Fruit fly (Drosophila melanogaster) whole organism, embryonic: ENCODE measurements around the gene CG9302.

Experiments
- Ada2b ChIP-seq: fragments of 200-800 bp; sonication (Bioruptor generic); IDR thresholded peaks from 2 replicates; pipeline ENCODE4 v1.3.6; 2022; ENCODE audit warnings: missing biosample characterization, missing genetic modification characterization
- Blimp-1 ChIP-seq: fragments of 200-800 bp; sonication (Bioruptor generic); optimal IDR thresholded peaks from 3 replicates; lab custom pipeline; 2018; ENCODE audit warnings: missing biosample characterization, missing genetic modification characterization, mild to moderate bottlenecking, moderate library complexity, missing genetic modification reagents
- CG11504 ChIP-seq: fragments of 200-800 bp; sonication (Bioruptor generic); optimal IDR thresholded peaks from 3 replicates; lab custom pipeline; 2019; ENCODE audit warnings: missing biosample characterization, mild to moderate bottlenecking, missing genetic modification characterization, moderate library complexity
- CG12744 ChIP-seq: fragments of 200-800 bp; sonication (Bioruptor generic); optimal IDR thresholded peaks from 2 replicates; lab custom pipeline; 2016; ENCODE audit warnings: missing biosample characterization, missing genetic modification characterization
- CG13424 ChIP-seq: fragments of 200-800 bp; sonication (Bioruptor generic); optimal IDR thresholded peaks from 2 replicates; lab custom pipeline; 2019; ENCODE audit warnings: missing biosample characterization, mild to moderate bottlenecking, missing genetic modification characterization, moderate library complexity
- CG13624 ChIP-seq: fragments of 200-800 bp; sonication (Bioruptor generic); optimal IDR thresholded peaks from 2 replicates; lab custom pipeline; 2016; ENCODE audit warnings: missing biosample characterization, missing genetic modification characterization
- CG14710 ChIP-seq: fragments of 200-800 bp; sonication (Bioruptor generic); optimal IDR thresholded peaks from 3 replicates; lab custom pipeline; 2019; ENCODE audit warnings: missing biosample characterization, mild to moderate bottlenecking, missing genetic modification characterization, moderate library complexity
- CG15073 ChIP-seq: fragments of 200-800 bp; sonication (Bioruptor generic); optimal IDR thresholded peaks from 2 replicates; lab custom pipeline; 2016; ENCODE audit warnings: missing biosample characterization, missing genetic modification characterization
- CG17829 ChIP-seq: fragments of 200-800 bp; optimal IDR thresholded peaks from 2 replicates; lab custom pipeline; 2019; ENCODE audit warnings: missing biosample characterization, mild to moderate bottlenecking, missing genetic modification characterization, moderate library complexity
- CG18262 ChIP-seq: fragments of 200-800 bp; optimal IDR thresholded peaks from 3 replicates; lab custom pipeline; 2019; ENCODE audit warnings: missing biosample characterization, mild to moderate bottlenecking, missing genetic modification characterization, moderate library complexity
- CG18619 ChIP-seq: fragments of 200-800 bp; sonication (Bioruptor generic); optimal IDR thresholded peaks from 3 replicates; lab custom pipeline; 2017; ENCODE audit warnings: missing biosample characterization, mild to moderate bottlenecking, missing genetic modification characterization
- CG2129 ChIP-seq: fragments of 200-800 bp; sonication (Bioruptor generic); IDR thresholded peaks from 2 replicates; pipeline ENCODE4 v1.3.6; 2022; ENCODE audit warnings: missing biosample characterization, missing genetic modification characterization; ENCODE audit not compliant: partially characterized antibody
- CG2875 ChIP-seq: fragments of 200-800 bp; sonication (Bioruptor generic); optimal IDR thresholded peaks from 2 replicates; lab custom pipeline; 2017; ENCODE audit warnings: missing biosample characterization, mild to moderate bottlenecking, missing genetic modification characterization, missing genetic modification reagents
- CG31388 ChIP-seq: fragments of 200-800 bp; sonication (Bioruptor generic); optimal IDR thresholded peaks from 2 replicates; lab custom pipeline; 2016; ENCODE audit warnings: missing biosample characterization, missing genetic modification characterization
- CG32767 ChIP-seq: fragments of 200-800 bp; sonication (Bioruptor generic); IDR thresholded peaks from 2 replicates; pipeline ENCODE4 v1.3.6; 2022; ENCODE audit warnings: missing biosample characterization, missing genetic modification characterization
- CG4360 ChIP-seq: fragments of 200-800 bp; sonication (Bioruptor generic); IDR thresholded peaks from 2 replicates; pipeline ENCODE4 v1.3.6; 2022; ENCODE audit warnings: missing biosample characterization, missing genetic modification characterization
- CG4404 ChIP-seq: fragments of 200-800 bp; sonication (Bioruptor generic); IDR thresholded peaks from 2 replicates; pipeline ENCODE4 v1.3.6; 2022; ENCODE audit warnings: missing biosample characterization, missing genetic modification characterization
- CG6813 ChIP-seq: fragments of 200-800 bp; sonication (Bioruptor generic); optimal IDR thresholded peaks from 2 replicates; lab custom pipeline; 2017; ENCODE audit warnings: missing biosample characterization, missing genetic modification characterization, mild to moderate bottlenecking, moderate library complexity, missing genetic modification reagents
- CG9609 ChIP-seq: fragments of 200-800 bp; sonication (Bioruptor generic); optimal IDR thresholded peaks from 3 replicates; lab custom pipeline; 2016; ENCODE audit warnings: missing biosample characterization, missing genetic modification characterization
- Camta ChIP-seq: fragments of 200-800 bp; sonication (Bioruptor generic); optimal IDR thresholded peaks from 2 replicates; lab custom pipeline; 2016; ENCODE audit warnings: missing biosample characterization, missing genetic modification characterization
- Dek ChIP-seq: fragments of 200-800 bp; sonication (Bioruptor generic); optimal IDR thresholded peaks from 3 replicates; lab custom pipeline; 2019; ENCODE audit warnings: missing biosample characterization, mild to moderate bottlenecking, missing genetic modification characterization, moderate library complexity
- Elba2 ChIP-seq: fragments of 200-800 bp; sonication (Bioruptor generic); optimal IDR thresholded peaks from 3 replicates; lab custom pipeline; 2016; ENCODE audit warnings: missing biosample characterization, missing genetic modification characterization
- HHEX ChIP-seq: fragments of 200-800 bp; sonication (Bioruptor generic); optimal IDR thresholded peaks from 3 replicates; lab custom pipeline; 2017; ENCODE audit warnings: missing biosample characterization, mild to moderate bottlenecking, missing genetic modification characterization, missing genetic modification reagents
- Hmr ChIP-seq: fragments of 200-800 bp; sonication (Bioruptor generic); optimal IDR thresholded peaks from 3 replicates; lab custom pipeline; 2017; ENCODE audit warnings: mild to moderate bottlenecking, missing biosample characterization, missing genetic modification reagents, missing genetic modification characterization
- Hr78 ChIP-seq, 2 experiments: fragments of 200-800 bp in 1 of 2; fragments of >200 bp in 1 of 2; sonication (Bioruptor generic) in 1 of 2; optimal IDR thresholded peaks; 2 replicates each; lab custom pipeline; 2017 to 2019; ENCODE audit warnings: missing biosample characterization in 2 of 2, missing genetic modification characterization in 2 of 2, mild to moderate bottlenecking in 1 of 2, moderate library complexity in 1 of 2
- Hsf ChIP-seq: fragments of 200-800 bp; sonication (Bioruptor generic); optimal IDR thresholded peaks from 3 replicates; lab custom pipeline; 2016; ENCODE audit warnings: missing biosample characterization, missing genetic modification characterization
- Mad ChIP-seq: fragments of 200-800 bp; sonication (Bioruptor generic); optimal IDR thresholded peaks from 2 replicates; lab custom pipeline; 2016; ENCODE audit warnings: missing biosample characterization, missing genetic modification characterization
- NC2β ChIP-seq: fragments of 200-800 bp; sonication (Bioruptor generic); optimal IDR thresholded peaks from 2 replicates; lab custom pipeline; 2016; ENCODE audit warnings: missing biosample characterization, missing genetic modification characterization
- Ptx1 ChIP-seq: fragments of 200-800 bp; sonication (Bioruptor generic); IDR thresholded peaks from 2 replicates; pipeline ENCODE4 v1.3.6; 2022; ENCODE audit warnings: missing biosample characterization, missing genetic modification characterization
- Sry-β ChIP-seq: fragments of 200-800 bp; sonication (Bioruptor generic); optimal IDR thresholded peaks from 2 replicates; lab custom pipeline; 2018; ENCODE audit warnings: missing biosample characterization, mild to moderate bottlenecking, missing genetic modification characterization, moderate library complexity
- ash1 ChIP-seq: fragments of 200-800 bp; sonication (Bioruptor generic); optimal IDR thresholded peaks from 2 replicates; lab custom pipeline; 2018; ENCODE audit warnings: missing biosample characterization, mild to moderate bottlenecking, missing genetic modification characterization
- bab2 ChIP-seq: fragments of 200-800 bp; sonication (Bioruptor generic); optimal IDR thresholded peaks from 2 replicates; lab custom pipeline; 2016; ENCODE audit warnings: missing biosample characterization, missing genetic modification characterization
- bowl ChIP-seq: fragments of 200-800 bp; sonication (Bioruptor generic); IDR thresholded peaks from 2 replicates; pipeline ENCODE4 v1.3.6; 2022; ENCODE audit warnings: missing biosample characterization, missing genetic modification characterization
- br ChIP-seq: fragments of >200 bp; optimal IDR thresholded peaks from 2 replicates; lab custom pipeline; 2017
- caup ChIP-seq: fragments of 200-800 bp; sonication (Bioruptor generic); optimal IDR thresholded peaks from 3 replicates; lab custom pipeline; 2017; ENCODE audit warnings: missing biosample characterization, mild to moderate bottlenecking, missing genetic modification characterization, moderate library complexity; ENCODE audit not compliant: severe bottlenecking
- corto ChIP-seq: fragments of 200-800 bp; sonication (Bioruptor generic); optimal IDR thresholded peaks from 2 replicates; lab custom pipeline; 2016; ENCODE audit warnings: missing biosample characterization, mild to moderate bottlenecking, missing genetic modification characterization, moderate library complexity
- crp ChIP-seq, 2 experiments: fragments of 200-800 bp; sonication (Bioruptor generic); optimal IDR thresholded peaks; 2 replicates in 1 of 2; 3 replicates in 1 of 2; lab custom pipeline; 2017; ENCODE audit warnings: missing biosample characterization in 2 of 2, missing genetic modification characterization in 2 of 2, mild to moderate bottlenecking in 1 of 2, moderate library complexity in 1 of 2
- fd102C ChIP-seq: fragments of 200-800 bp; sonication (Bioruptor generic); optimal IDR thresholded peaks from 2 replicates; lab custom pipeline; 2018; ENCODE audit warnings: missing biosample characterization, mild to moderate bottlenecking, missing genetic modification characterization, moderate library complexity
- fu2 ChIP-seq: fragments of 200-800 bp; sonication (Bioruptor generic); optimal IDR thresholded peaks from 2 replicates; lab custom pipeline; 2016; ENCODE audit warnings: missing biosample characterization, missing genetic modification characterization
- lov ChIP-seq, 2 experiments: fragments of 200-800 bp in 1 of 2; fragments of >200 bp in 1 of 2; sonication (Bioruptor generic) in 1 of 2; IDR thresholded peaks in 1 of 2; optimal IDR thresholded peaks in 1 of 2; 2 replicates in 1 of 2; 3 replicates in 1 of 2; pipeline versions ENCODE4 v1.3.6 to Lab custom; 2017 to 2022; ENCODE audit warnings: missing biosample characterization in 1 of 2, missing genetic modification characterization in 1 of 2
- maf-S ChIP-seq: fragments of 200-800 bp; sonication (Bioruptor generic); optimal IDR thresholded peaks from 2 replicates; lab custom pipeline; 2016; ENCODE audit warnings: missing biosample characterization, missing genetic modification characterization
- mirr ChIP-seq: fragments of 200-800 bp; sonication (Bioruptor generic); optimal IDR thresholded peaks from 3 replicates; lab custom pipeline; 2018; ENCODE audit warnings: missing biosample characterization, mild to moderate bottlenecking, missing genetic modification characterization
- nerfin-2 ChIP-seq: fragments of 200-800 bp; sonication (Bioruptor generic); IDR thresholded peaks from 2 replicates; pipeline ENCODE4 v1.3.6; 2022; ENCODE audit warnings: missing biosample characterization, missing genetic modification characterization; ENCODE audit not compliant: partially characterized antibody
- peb ChIP-seq: fragments of 200-800 bp; sonication (Bioruptor generic); IDR thresholded peaks from 2 replicates; pipeline ENCODE4 v1.3.6; 2022; ENCODE audit warnings: missing biosample characterization, missing genetic modification characterization
- rib ChIP-seq: fragments of 200-800 bp; sonication (Bioruptor generic); IDR thresholded peaks from 2 replicates; pipeline ENCODE4 v1.3.6; 2022; ENCODE audit warnings: missing biosample characterization, missing genetic modification characterization
- ro ChIP-seq: fragments of 200-800 bp; sonication (Bioruptor generic); IDR thresholded peaks from 2 replicates; pipeline ENCODE4 v1.3.6; 2022; ENCODE audit warnings: missing biosample characterization, missing genetic modification characterization
- sens-2 ChIP-seq: fragments of 200-800 bp; sonication (Bioruptor generic); IDR thresholded peaks from 2 replicates; pipeline ENCODE4 v1.3.6; 2022; ENCODE audit warnings: missing biosample characterization, missing genetic modification characterization
- sqz ChIP-seq: fragments of 200-800 bp; sonication (Bioruptor generic); optimal IDR thresholded peaks from 3 replicates; lab custom pipeline; 2018; ENCODE audit warnings: missing biosample characterization, mild to moderate bottlenecking, missing genetic modification characterization
- ssp ChIP-seq: fragments of 200-800 bp; sonication (Bioruptor generic); IDR thresholded peaks from 2 replicates; pipeline ENCODE4 v1.3.6; 2022; ENCODE audit warnings: missing biosample characterization, missing genetic modification characterization
- vvl ChIP-seq: fragments of 200-800 bp; sonication (Bioruptor generic); IDR thresholded peaks from 2 replicates; pipeline ENCODE4 v1.3.6; 2022; ENCODE audit warnings: missing biosample characterization, missing genetic modification characterization

CG9302 gene

dm6 chr2L:13378488-13378964 is at the start of gene CG9302, which contains the start of gene beta'COP (continued):
- TF ChIP-seq peb (0 out of 2 replicates have a peak, but pooled peaks have one; percentile 25), bowl (GFP tag; lab: Robert Waterston, UW) (no peak), CG13424 (tag; lab: Kevin White, UChicago) (peak; percentile 78), CG6813 (no peak), Ada2b (GFP tag; lab: Robert Waterston, UW) (no peak), CG13624 (peak; percentile 3), Sry-β (GFP tag; lab: Kevin White, UChicago) (peak; percentile 98), ro (GFP tag; lab: Robert Waterston, UW) (no peak), caup (GFP tag; lab: Kevin White, UChicago) (peak; percentile 48), Hmr (GFP tag; lab: Kevin White, UChicago) (no peak), CG32767 (GFP tag; lab: Robert Waterston, UW) (0 out of 2 replicates have a peak, but pooled peaks have one; percentile 39), nerfin-2 (GFP tag; lab: Robert Waterston, UW) (peak; percentile 50; the same call in 1 of the 2 replicates), fu2 (GFP tag; lab: Kevin White, UChicago) (no peak), corto (GFP tag; lab: Kevin White, UChicago) (no peak), Blimp-1 (GFP tag; lab: Kevin White, UChicago) (no peak), Mad (peak; percentile 47), br (lab: Kevin White, UChicago) (no peak), fd102C (GFP tag; lab: Kevin White, UChicago) (no peak), sqz (GFP tag; lab: Kevin White, UChicago) (no peak), CG4404 (GFP tag; lab: Robert Waterston, UW) (peak; percentile 72), CG17829 (tag; lab: Kevin White, UChicago) (peak; percentile 82), CG18262 (tag; lab: Kevin White, UChicago) (peak; percentile 74), CG9609 (no peak), sens-2 (GFP tag; lab: Robert Waterston, UW) (no peak), maf-S (GFP tag; lab: Kevin White, UChicago) (peak; percentile 17), NC2β (no peak), Camta (GFP tag; lab: Kevin White, UChicago) (no peak), rib (GFP tag; lab: Robert Waterston, UW) (0 out of 2 replicates have a peak, but pooled peaks have one; percentile 23), CG2129 (GFP tag; lab: Robert Waterston, UW) (no peak), CG12744 (GFP tag; lab: Kevin White, UChicago) (peak; percentile 21), lov (optimal IDR thresholded peaks at IDR 0.05; lab: Kevin White, UChicago) (no peak), lov (GFP tag; IDR thresholded peaks at IDR 0.05; lab: Robert Waterston, UW) (no peak), CG14710 (tag; lab: Kevin White, UChicago) (peak; percentile 81), HHEX (GFP tag; lab: Kevin White, UChicago) (peak; percentile 54), crp (GFP tag; optimal IDR thresholded peaks at IDR 0.05; lab: Kevin White, UChicago) (peak in 1 of 2 experiments; percentile 39), Hr78 (GFP tag; optimal IDR thresholded peaks at IDR 0.05; lab: Kevin White, UChicago) (no peak), CG4360 (no peak), Elba2 (GFP tag; lab: Kevin White, UChicago) (peak; percentile 40), CG18619 (GFP tag; lab: Kevin White, UChicago) (peak; percentile 68), CG31388 (GFP tag; lab: Kevin White, UChicago) (no peak), CG15073 (no peak), mirr (GFP tag; lab: Kevin White, UChicago) (no peak), Hsf (GFP tag; lab: Kevin White, UChicago) (peak; percentile 61), ssp (peak; percentile 54; the same call in 1 of the 2 replicates), CG2875 (GFP tag; lab: Kevin White, UChicago) (no peak), bab2 (GFP tag; lab: Kevin White, UChicago) (peak; percentile 48), ash1 (GFP tag; lab: Kevin White, UChicago) (no peak), CG11504 (no peak), Ptx1 (GFP tag; lab: Robert Waterston, UW) (peak; percentile 70), Dek (tag; lab: Kevin White, UChicago) (no peak), vvl (GFP tag; lab: Robert Waterston, UW) (no peak)
